Worm (Caenorhabditis elegans): ENCODE measurements around the gene glb-21.
A peak's percentile ranks its signal among the peaks of the same experiment; 100 is the strongest.
"Not testable (repeated sequence)": the region's sequence is repeated elsewhere in the genome, so short reads cannot be mapped to it uniquely, and the experiment has no call there.

Gene glb-21

DNA sequence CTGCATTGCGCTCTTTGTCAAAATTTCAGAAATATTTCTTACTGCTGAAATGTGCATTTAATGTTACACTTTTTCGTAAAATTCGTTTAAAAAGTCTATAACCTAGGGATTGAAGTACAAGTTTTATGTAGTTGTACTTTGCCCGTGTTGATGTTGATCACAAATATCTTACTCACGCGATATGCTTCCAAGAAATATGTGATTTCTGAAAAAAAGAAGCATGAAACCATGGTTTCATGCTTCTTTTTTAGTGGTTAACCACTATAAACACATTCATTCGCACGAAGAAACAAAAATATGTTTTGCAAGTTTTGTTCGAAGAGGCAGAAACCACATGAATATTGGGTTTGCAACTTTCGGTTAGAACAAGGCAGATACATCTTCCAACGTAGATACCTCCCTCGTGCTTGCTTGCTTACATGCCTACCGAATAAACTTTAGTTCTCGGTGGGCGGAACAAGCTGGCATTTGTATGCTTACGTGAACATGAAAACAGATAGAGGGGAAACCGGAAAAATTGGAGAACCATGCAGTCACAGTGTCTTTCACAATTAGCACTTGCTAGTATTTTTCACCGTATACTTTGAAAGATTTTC, 22.5 kb downstream of the glb-21 start, which contains the start of gene R102.3:
Gene R102.3, plus strand, starts transcription at position 546 of the 596 bp plus-strand sequence.
- TF ChIP-seq nhr-77 (tag; optimal IDR thresholded peaks at IDR 0.05) (no peak), nhr-11 (tag; optimal IDR thresholded peaks at IDR 0.05) (peak; percentile 7)

DNA sequence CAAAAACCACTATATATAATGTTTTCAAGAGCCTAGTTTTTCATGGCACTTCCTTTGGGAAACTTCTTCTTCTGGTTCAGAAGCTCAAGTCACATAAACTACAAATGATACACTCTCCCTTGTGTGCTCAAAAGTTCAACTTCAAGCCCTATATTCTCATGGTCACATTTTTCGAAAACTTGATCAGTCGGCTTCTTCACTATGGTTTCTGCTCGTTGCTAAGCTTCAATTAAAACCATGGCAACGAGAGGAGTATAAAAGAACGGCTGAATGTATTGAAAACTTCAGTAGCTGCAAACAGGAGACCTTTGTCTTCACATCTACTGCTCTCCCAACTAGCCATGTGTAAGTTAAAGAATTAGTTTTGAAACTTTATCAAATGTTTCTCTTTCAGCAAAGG, 24.3 kb downstream of the glb-21 start, which contains the start of gene R102.2:
Gene R102.2, plus strand, starts transcription at position 301 of the 400 bp plus-strand sequence.
- TF ChIP-seq nhr-43 (tag; optimal IDR thresholded peaks at IDR 0.05; ENCODE audit: poor library complexity, severe bottlenecking); nhr-12 (tag; optimal IDR thresholded peaks at IDR 0.05); nfya-1 (tag; optimal IDR thresholded peaks at IDR 0.05; ENCODE audit: insufficient read depth): not testable (repeated sequence)

DNA sequence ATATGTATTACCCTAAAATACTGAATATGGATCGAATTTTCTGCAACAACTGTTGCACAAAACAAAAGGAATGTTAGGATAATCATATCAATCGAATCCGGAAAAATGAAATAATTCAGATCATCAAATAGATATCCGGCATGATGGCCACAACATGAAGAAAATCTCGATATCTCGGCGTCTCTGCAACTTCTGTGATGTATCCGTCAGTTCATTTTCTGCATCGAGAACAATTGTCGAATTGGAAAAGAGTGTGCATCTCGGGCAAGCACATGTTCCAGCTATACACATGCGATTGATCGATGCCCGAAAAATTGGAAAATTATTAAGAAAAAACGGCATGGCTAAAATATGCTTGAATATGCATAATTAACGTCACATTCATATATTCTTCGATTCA, 25.8 kb downstream of the glb-21 start, which contains the start of the genes K08C7.6 and R102.1:
Gene K08C7.6, minus strand, starts transcription at position 101 of the 400 bp plus-strand sequence.
Gene R102.1, plus strand, starts transcription at position 291 of the 400 bp plus-strand sequence.
- TF ChIP-seq nhr-67 (tag; optimal IDR thresholded peaks at IDR 0.05) (no peak), pha-4 (tag; optimal IDR thresholded peaks at IDR 0.05) (no peak), fkh-2 (tag; optimal IDR thresholded peaks at IDR 0.05) (no peak), nhr-237 (tag; optimal IDR thresholded peaks at IDR 0.05) (no peak), aly-2 (tag; optimal IDR thresholded peaks at IDR 0.05) (no peak), sea-2 (GFP tag; optimal IDR thresholded peaks at IDR 0.05) (no peak), lsy-12 (tag; optimal IDR thresholded peaks at IDR 0.05) (no peak), jun-1 (tag; optimal IDR thresholded peaks at IDR 0.05) (no peak), egl-27 (tag; optimal IDR thresholded peaks at IDR 0.05) (no peak), snpc-4 (tag; optimal IDR thresholded peaks at IDR 0.05) (no peak), ama-1 (optimal IDR thresholded peaks at IDR 0.05) (no peak)

DNA sequence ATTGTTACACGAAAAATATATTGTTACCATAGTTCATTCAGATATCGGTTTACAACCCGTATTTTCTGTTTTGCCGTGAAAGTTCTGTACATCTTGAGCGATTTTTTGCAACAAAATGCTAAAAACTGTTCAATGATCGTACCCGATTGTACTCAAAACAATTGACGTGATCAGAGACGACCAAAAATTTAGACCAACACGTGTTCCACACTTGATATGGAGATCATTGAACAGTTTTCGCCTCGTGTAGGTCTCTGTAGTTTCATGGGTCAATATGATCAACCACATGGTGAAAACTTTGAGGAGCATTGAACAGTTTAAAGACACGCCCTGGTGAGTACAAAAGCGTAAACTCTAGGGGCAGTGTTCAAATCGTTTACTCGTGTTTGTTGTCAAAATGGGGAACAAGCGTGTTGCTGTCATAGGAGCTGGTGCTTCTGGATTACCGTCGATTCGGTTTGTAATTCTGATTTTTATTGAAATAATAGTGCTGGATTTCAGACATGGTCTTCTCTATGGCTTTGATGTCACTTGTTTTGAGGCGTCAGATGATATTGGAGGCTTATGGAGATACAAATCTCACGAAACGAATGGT, 29.3 kb downstream of the glb-21 start, which contains the start of gene fmo-2:
Gene fmo-2, plus strand, starts transcription at position 370 of the 595 bp plus-strand sequence.
- no peak for TF ChIP-seq skn-1 (tag; optimal IDR thresholded peaks at IDR 0.05)
- no peak for TF ChIP-seq ZK546.5 (tag; optimal IDR thresholded peaks at IDR 0.05)
- TF ChIP-seq R02D3.7 (tag; optimal IDR thresholded peaks at IDR 0.05) = no peak
- TF ChIP-seq jun-1 (tag; optimal IDR thresholded peaks at IDR 0.05) = peak; percentile 81
- TF ChIP-seq nhr-11 (tag; optimal IDR thresholded peaks at IDR 0.05) = no peak
- TF ChIP-seq fos-1 (tag; optimal IDR thresholded peaks at IDR 0.05) = no peak
- TF ChIP-seq nhr-237 (tag; optimal IDR thresholded peaks at IDR 0.05) = no peak
- peak; percentile 91 for TF ChIP-seq pqm-1 (tag; optimal IDR thresholded peaks at IDR 0.05)
- no peak for TF ChIP-seq unc-62 (GFP tag; optimal IDR thresholded peaks at IDR 0.05)
- no peak for TF ChIP-seq nhr-77 (tag; optimal IDR thresholded peaks at IDR 0.05)
- peak; percentile 43 for TF ChIP-seq elt-2 (tag; optimal IDR thresholded peaks at IDR 0.05)
- peak; percentile 15 for TF ChIP-seq nhr-43 (tag; optimal IDR thresholded peaks at IDR 0.05; ENCODE audit: poor library complexity, severe bottlenecking)
- TF ChIP-seq mdl-1 (tag; optimal IDR thresholded peaks at IDR 0.05) = peak; percentile 29
- no peak for TF ChIP-seq eor-1 (tag; optimal IDR thresholded peaks at IDR 0.05)
- no peak for TF ChIP-seq nhr-12 (tag; optimal IDR thresholded peaks at IDR 0.05)

DNA sequence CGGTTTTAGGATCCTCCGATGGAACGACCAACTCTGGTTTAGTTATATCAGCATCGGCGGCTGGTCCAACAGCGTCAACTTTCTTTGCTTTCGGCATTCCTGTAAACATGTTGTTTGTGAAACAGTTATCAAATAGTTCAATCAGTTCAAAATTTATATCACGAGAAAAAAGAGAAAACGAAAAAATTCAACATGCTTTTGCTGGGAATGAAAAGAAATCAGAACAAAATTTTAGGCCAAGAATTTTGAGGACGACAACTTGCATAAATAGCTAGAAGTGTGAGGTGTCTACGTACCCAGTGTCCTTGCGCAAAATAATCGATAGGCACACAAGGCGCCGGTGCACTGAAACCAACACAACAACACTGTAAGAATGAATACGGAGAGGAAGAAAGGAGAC, 31.2 kb downstream of the glb-21 start, which contains the start of gene K08C7.4:
Gene K08C7.4, minus strand, starts transcription at position 101 of the 400 bp plus-strand sequence.
- TF ChIP-seq unc-62 (GFP tag; optimal IDR thresholded peaks at IDR 0.05) (no peak), eor-1 (tag; optimal IDR thresholded peaks at IDR 0.05) (no peak), nhr-67 (tag; optimal IDR thresholded peaks at IDR 0.05) (no peak), nhr-43 (tag; optimal IDR thresholded peaks at IDR 0.05; ENCODE audit: poor library complexity, severe bottlenecking) (no peak), nfya-1 (tag; optimal IDR thresholded peaks at IDR 0.05; ENCODE audit: insufficient read depth) (no peak), lsy-12 (tag; optimal IDR thresholded peaks at IDR 0.05) (no peak), ceh-28 (tag; optimal IDR thresholded peaks at IDR 0.05) (no peak), skn-1 (tag; optimal IDR thresholded peaks at IDR 0.05) (no peak), nhr-25 (tag; optimal IDR thresholded peaks at IDR 0.05) (no peak), egl-5 (tag; optimal IDR thresholded peaks at IDR 0.05) (no peak), jun-1 (tag; optimal IDR thresholded peaks at IDR 0.05) (no peak)

DNA sequence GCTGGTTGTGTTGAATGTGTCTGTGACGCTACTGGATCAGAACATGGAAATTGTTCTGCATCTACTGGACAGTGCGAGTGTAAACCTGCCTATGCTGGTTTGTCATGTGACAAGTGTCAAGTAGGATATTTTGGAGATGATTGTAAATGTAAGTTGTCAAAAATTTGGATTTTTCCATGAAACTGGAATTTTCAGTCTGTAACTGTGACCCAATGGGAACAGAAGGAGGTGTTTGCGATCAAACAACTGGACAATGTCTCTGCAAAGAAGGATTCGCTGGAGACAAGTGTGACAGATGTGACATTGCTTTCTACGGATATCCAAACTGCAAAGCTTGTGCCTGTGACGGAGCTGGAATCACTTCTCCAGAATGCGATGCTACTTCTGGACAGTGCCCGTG, 43.0 kb downstream of the glb-21 start:
- no peak for TF ChIP-seq sea-2 (GFP tag; optimal IDR thresholded peaks at IDR 0.05)
